Worm (Caenorhabditis elegans) whole organism, young adult: ENCODE data around the gene pot-1.

Experiments
- B0035.1 ChIP-seq: sonication (generic microtip); optimal IDR thresholded peaks from 2 replicates; lab custom pipeline; 2016; ENCODE audit warnings: missing genetic modification characterization, mild to moderate bottlenecking, missing compliant biosample characterization, missing genotype, missing genetic modification reagents
- B0336.3 ChIP-seq: fragments of 200-800 bp; sonication (Bioruptor generic); IDR thresholded peaks from 2 replicates; pipeline ENCODE4 v1.3.6; 2022; ENCODE audit warnings: missing genetic modification characterization, missing compliant biosample characterization
- D2030.7 ChIP-seq: fragments of 200-800 bp; sonication (Bioruptor generic); IDR thresholded peaks from 2 replicates; pipeline ENCODE4 v1.3.6; 2022; ENCODE audit warnings: missing genetic modification reagents, missing genetic modification characterization, missing compliant biosample characterization
- F23B12.7 ChIP-seq: sonication (generic microtip); optimal IDR thresholded peaks from 2 replicates; lab custom pipeline; 2017; ENCODE audit warnings: missing genetic modification characterization, mild to moderate bottlenecking, missing compliant biosample characterization, antibody characterized with exemption, moderate library complexity; ENCODE audit not compliant: insufficient read depth
- F39B2.1 ChIP-seq: fragments of 200-800 bp; sonication (Bioruptor generic); IDR thresholded peaks from 2 replicates; pipeline ENCODE4 v1.3.6; 2022; ENCODE audit warnings: missing genetic modification reagents, missing genetic modification characterization, missing compliant biosample characterization
- F57A8.1 ChIP-seq: fragments of 200-800 bp; sonication (Bioruptor generic); optimal IDR thresholded peaks from 2 replicates; lab custom pipeline; 2018; ENCODE audit warnings: mild to moderate bottlenecking, missing genetic modification characterization, moderate library complexity, missing compliant biosample characterization
- K12H6.12 ChIP-seq: fragments of 200-800 bp; sonication (Bioruptor generic); optimal IDR thresholded peaks from 2 replicates; lab custom pipeline; 2018; ENCODE audit warnings: mild to moderate bottlenecking, missing genetic modification characterization, missing compliant biosample characterization
- T07F8.4 ChIP-seq: sonication (generic microtip); optimal IDR thresholded peaks from 2 replicates; lab custom pipeline; 2016; ENCODE audit warnings: mild to moderate bottlenecking, missing genetic modification characterization, moderate library complexity, missing compliant biosample characterization
- T26A5.8 ChIP-seq: sonication (generic microtip); optimal IDR thresholded peaks from 2 replicates; lab custom pipeline; 2016; ENCODE audit warnings: missing genetic modification characterization, missing compliant biosample characterization
- Y53F4B.3 ChIP-seq: fragments of 200-800 bp; sonication (Bioruptor generic); IDR thresholded peaks from 2 replicates; pipeline ENCODE4 v1.3.6; 2022; ENCODE audit warnings: missing genetic modification reagents, missing genetic modification characterization, missing compliant biosample characterization
- Y53G8AR.9 ChIP-seq: fragments of 200-800 bp; sonication (Bioruptor generic); conservative IDR thresholded peaks from 2 replicates; pipeline ENCODE4 v1.3.6; 2022; ENCODE audit warnings: missing genetic modification reagents, missing genetic modification characterization, missing compliant biosample characterization
- Y79H2A.3 ChIP-seq: fragments of 200-800 bp; sonication (Bioruptor generic); conservative IDR thresholded peaks from 2 replicates; pipeline ENCODE4 v1.3.6; 2022; ENCODE audit warnings: missing genetic modification reagents, missing genetic modification characterization, missing compliant biosample characterization
- Y95B8A.8 ChIP-seq: fragments of 200-800 bp; sonication (Bioruptor generic); IDR thresholded peaks from 2 replicates; pipeline ENCODE4 v1.3.6; 2022; ENCODE audit warnings: missing genetic modification reagents, missing genetic modification characterization, missing compliant biosample characterization
- ama-1 ChIP-seq, 3 experiments: fragments of 150-350 bp in 1 of 3; sonication (generic microtip) in 2 of 3; optimal IDR thresholded peaks; 2 replicates each; lab custom pipeline; 2014 to 2018; ENCODE audit warnings: missing biosample characterization in 2 of 3, missing genetic modification characterization in 2 of 3, missing genetic modification reagents in 2 of 3
- atf-7 ChIP-seq: sonication (generic microtip); optimal IDR thresholded peaks from 2 replicates; lab custom pipeline; 2017; ENCODE audit warnings: mild to moderate bottlenecking, missing genetic modification characterization, missing compliant biosample characterization
- attf-6 ChIP-seq: fragments of 200-800 bp; sonication (Bioruptor generic); IDR thresholded peaks from 2 replicates; pipeline ENCODE4 v1.3.6; 2022; ENCODE audit warnings: missing genetic modification reagents, missing genetic modification characterization, missing compliant biosample characterization
- cebp-1 ChIP-seq, 2 experiments: fragments of 200-800 bp in 1 of 2; sonication (Bioruptor generic) in 1 of 2; sonication (generic microtip) in 1 of 2; IDR thresholded peaks in 1 of 2; optimal IDR thresholded peaks in 1 of 2; 2 replicates each; pipeline versions ENCODE4 v1.3.6 to Lab custom; 2017 to 2022; ENCODE audit warnings: missing compliant biosample characterization in 2 of 2, missing genetic modification characterization in 2 of 2, mild to moderate bottlenecking in 1 of 2, missing genetic modification reagents in 1 of 2, moderate library complexity in 1 of 2
- ceh-58 ChIP-seq: fragments of 200-800 bp; sonication (Bioruptor generic); IDR thresholded peaks from 2 replicates; pipeline ENCODE4 v1.3.6; 2022; ENCODE audit warnings: missing genetic modification characterization, missing compliant biosample characterization
- ceh-79 ChIP-seq: sonication (generic microtip); optimal IDR thresholded peaks from 2 replicates; lab custom pipeline; 2017; ENCODE audit warnings: mild to moderate bottlenecking, missing genetic modification characterization, missing compliant biosample characterization
- dox-1 ChIP-seq: fragments of 200-800 bp; sonication (Bioruptor generic); IDR thresholded peaks from 2 replicates; pipeline ENCODE4 v1.3.6; 2022; ENCODE audit warnings: missing genetic modification reagents, missing genetic modification characterization, missing compliant biosample characterization
- ekl-4 ChIP-seq: fragments of 200-800 bp; sonication (Bioruptor generic); IDR thresholded peaks from 2 replicates; pipeline ENCODE4 v1.3.6; 2022; ENCODE audit warnings: missing genetic modification reagents, missing genetic modification characterization, missing compliant biosample characterization
- fkh-3 ChIP-seq: sonication (generic microtip); optimal IDR thresholded peaks from 2 replicates; lab custom pipeline; 2016; ENCODE audit warnings: mild to moderate bottlenecking, missing genetic modification characterization, missing compliant biosample characterization
- gei-17 ChIP-seq: fragments of 200-800 bp; sonication (Bioruptor generic); optimal IDR thresholded peaks from 2 replicates; lab custom pipeline; 2018; ENCODE audit warnings: mild to moderate bottlenecking, missing genetic modification characterization, missing compliant biosample characterization
- hlh-12 ChIP-seq: sonication (generic microtip); optimal IDR thresholded peaks from 2 replicates; lab custom pipeline; 2016; ENCODE audit warnings: missing genetic modification characterization, missing compliant biosample characterization
- hmg-1.2 ChIP-seq: fragments of 200-800 bp; sonication (Bioruptor generic); IDR thresholded peaks from 2 replicates; pipeline ENCODE4 v1.3.6; 2022; ENCODE audit warnings: missing genetic modification reagents, missing genetic modification characterization, missing compliant biosample characterization
- lag-1 ChIP-seq: fragments of 200-800 bp; sonication (Bioruptor generic); IDR thresholded peaks from 2 replicates; pipeline ENCODE4 v1.3.6; 2022; ENCODE audit warnings: missing genetic modification reagents, missing genetic modification characterization, missing compliant biosample characterization
- let-526 ChIP-seq: fragments of 200-800 bp; sonication (Bioruptor generic); IDR thresholded peaks from 2 replicates; pipeline ENCODE4 v1.3.6; 2022; ENCODE audit warnings: missing genetic modification reagents, missing genetic modification characterization, missing compliant biosample characterization
- lin-40 ChIP-seq: sonication (generic microtip); optimal IDR thresholded peaks from 2 replicates; lab custom pipeline; 2016; ENCODE audit warnings: missing genetic modification characterization, mild to moderate bottlenecking, missing compliant biosample characterization, missing genotype, missing genetic modification reagents
- lin-54 ChIP-seq: fragments of 200-800 bp; sonication (Bioruptor generic); optimal IDR thresholded peaks from 2 replicates; lab custom pipeline; 2018; ENCODE audit warnings: mild to moderate bottlenecking, missing genetic modification characterization, missing compliant biosample characterization
- lsl-1 ChIP-seq: fragments of 200-800 bp; sonication (Bioruptor generic); optimal IDR thresholded peaks from 2 replicates; lab custom pipeline; 2018; ENCODE audit warnings: mild to moderate bottlenecking, missing genetic modification characterization, moderate library complexity, missing compliant biosample characterization
- lsy-27 ChIP-seq: sonication (generic microtip); optimal IDR thresholded peaks from 2 replicates; lab custom pipeline; 2017; ENCODE audit warnings: missing genetic modification characterization, mild to moderate bottlenecking, missing compliant biosample characterization, antibody characterized with exemption, missing genotype, borderline replicate concordance; ENCODE audit not compliant: insufficient read depth
- madf-3 ChIP-seq: fragments of 200-800 bp; sonication (Bioruptor generic); IDR thresholded peaks from 2 replicates; pipeline ENCODE4 v1.3.6; 2022; ENCODE audit warnings: missing genetic modification reagents, missing genetic modification characterization, missing compliant biosample characterization
- madf-6 ChIP-seq: fragments of 200-800 bp; sonication (Bioruptor generic); IDR thresholded peaks from 2 replicates; pipeline ENCODE4 v1.3.6; 2022; ENCODE audit warnings: missing genetic modification reagents, missing genetic modification characterization, missing compliant biosample characterization
- mcd-1 ChIP-seq: fragments of 200-800 bp; sonication (Bioruptor generic); IDR thresholded peaks from 2 replicates; pipeline ENCODE4 v1.3.6; 2022; ENCODE audit warnings: missing genetic modification reagents, missing genetic modification characterization, missing compliant biosample characterization
- nfyb-1 ChIP-seq: fragments of 200-800 bp; sonication (Bioruptor generic); IDR thresholded peaks from 2 replicates; pipeline ENCODE4 v1.3.6; 2022; ENCODE audit warnings: missing genetic modification reagents, missing genetic modification characterization, missing compliant biosample characterization
- nhr-120 ChIP-seq: fragments of 200-800 bp; sonication (Bioruptor generic); IDR thresholded peaks from 2 replicates; pipeline ENCODE4 v1.3.6; 2022; ENCODE audit warnings: missing genetic modification characterization, missing compliant biosample characterization
- repo-1 ChIP-seq: sonication (generic microtip); optimal IDR thresholded peaks from 2 replicates; lab custom pipeline; 2017; ENCODE audit warnings: mild to moderate bottlenecking, missing genetic modification characterization, missing compliant biosample characterization
- sdz-38 ChIP-seq: sonication (generic microtip); optimal IDR thresholded peaks from 2 replicates; lab custom pipeline; 2016; ENCODE audit warnings: missing genotype, missing genetic modification characterization, missing compliant biosample characterization
- sea-2 ChIP-seq: fragments of 200-800 bp; sonication (Bioruptor generic); IDR thresholded peaks from 2 replicates; pipeline ENCODE4 v1.3.6; 2022; ENCODE audit warnings: missing genetic modification characterization, missing compliant biosample characterization
- snpc-1.3 ChIP-seq: sonication (generic microtip); optimal IDR thresholded peaks from 2 replicates; lab custom pipeline; 2017; ENCODE audit warnings: missing genetic modification characterization, mild to moderate bottlenecking, missing compliant biosample characterization, antibody characterized with exemption, moderate library complexity, missing genotype, missing genetic modification reagents; ENCODE audit not compliant: insufficient read depth
- somi-1 ChIP-seq: fragments of 200-800 bp; sonication (Bioruptor generic); optimal IDR thresholded peaks from 2 replicates; lab custom pipeline; 2018; ENCODE audit warnings: mild to moderate bottlenecking, missing genetic modification characterization, missing compliant biosample characterization
- sptf-2 ChIP-seq: fragments of 200-800 bp; sonication (Bioruptor generic); optimal IDR thresholded peaks from 2 replicates; lab custom pipeline; 2018; ENCODE audit warnings: mild to moderate bottlenecking, missing genetic modification characterization, missing compliant biosample characterization
- tlf-1 ChIP-seq: fragments of 200-800 bp; sonication (Bioruptor generic); optimal IDR thresholded peaks from 2 replicates; lab custom pipeline; 2018; ENCODE audit warnings: mild to moderate bottlenecking, missing genetic modification characterization, missing compliant biosample characterization
- unc-62 ChIP-seq: fragments of 150-350 bp; optimal IDR thresholded peaks from 2 replicates; lab custom pipeline; 2014; ENCODE audit warnings: missing biosample characterization, missing genetic modification reagents, missing genetic modification characterization
- zfh-2 ChIP-seq: fragments of 200-800 bp; sonication (Bioruptor generic); conservative IDR thresholded peaks from 2 replicates; pipeline ENCODE4 v1.3.6; 2022; ENCODE audit warnings: missing genetic modification reagents, missing genetic modification characterization, missing compliant biosample characterization
- ztf-18 ChIP-seq: sonication (generic microtip); optimal IDR thresholded peaks from 2 replicates; lab custom pipeline; 2016; ENCODE audit warnings: missing genotype, mild to moderate bottlenecking, missing genetic modification characterization, missing compliant biosample characterization
- ztf-25 ChIP-seq: fragments of 200-800 bp; sonication (Bioruptor generic); IDR thresholded peaks from 2 replicates; pipeline ENCODE4 v1.3.6; 2022; ENCODE audit warnings: missing genetic modification reagents, missing genetic modification characterization, missing compliant biosample characterization
- ztf-6 ChIP-seq: fragments of 200-800 bp; sonication (Bioruptor generic); IDR thresholded peaks from 2 replicates; pipeline ENCODE4 v1.3.6; 2022; ENCODE audit warnings: missing genetic modification reagents, missing genetic modification characterization, missing compliant biosample characterization

pot-1 gene

DNA sequence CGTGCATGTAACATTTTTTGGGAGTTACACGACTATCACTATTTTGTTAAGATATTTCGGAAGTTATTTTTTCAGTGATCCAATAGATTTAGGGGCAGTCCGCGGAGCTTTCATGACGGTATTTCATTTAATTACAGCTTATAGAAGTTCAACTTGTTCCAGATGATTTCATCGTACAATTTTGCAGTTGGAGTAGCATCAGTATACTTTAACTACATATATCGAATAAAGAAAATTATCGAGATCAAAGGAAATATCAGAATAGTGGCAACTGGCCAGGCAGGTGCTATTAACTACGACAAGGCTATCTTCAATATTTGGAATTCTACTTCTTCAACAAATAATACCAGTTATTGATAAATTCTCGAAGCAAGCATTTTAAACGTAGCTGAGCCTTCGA, 45.0 kb upstream of the pot-1 start (continued):
- TF ChIP-seq cebp-1 (GFP tag; IDR thresholded peaks at IDR 0.05; lab: Robert Waterston, UW): no peak
- TF ChIP-seq cebp-1 (tag; optimal IDR thresholded peaks at IDR 0.05; lab: Kevin White, UChicago): peak; percentile 54
- peak; percentile 72 for TF ChIP-seq madf-6 (GFP tag; lab: Robert Waterston, UW)
- no peak for TF ChIP-seq lsy-27 (tag; lab: Kevin White, UChicago)
- peak; percentile 66 for TF ChIP-seq tlf-1 (GFP tag; lab: Kevin White, UChicago)
- peak; percentile 11; the same call in 1 of the 2 replicates for TF ChIP-seq hmg-1.2 (GFP tag; lab: Robert Waterston, UW)
- TF ChIP-seq sptf-2 (GFP tag; lab: Kevin White, UChicago): no peak
- no peak for TF ChIP-seq let-526 (GFP tag; lab: Robert Waterston, UW)
- TF ChIP-seq repo-1 (tag; lab: Kevin White, UChicago): no peak
- TF ChIP-seq ceh-79: no peak
- TF ChIP-seq Y53F4B.3 (GFP tag; lab: Robert Waterston, UW): no peak
- TF ChIP-seq ztf-25 (GFP tag; lab: Robert Waterston, UW): no peak
- 0 out of 2 replicates have a peak, but pooled peaks have one; percentile 36 for TF ChIP-seq D2030.7 (GFP tag; lab: Robert Waterston, UW)
- no peak for TF ChIP-seq lag-1 (GFP tag; lab: Robert Waterston, UW)
- peak; percentile 57 for TF ChIP-seq lin-54
- peak; percentile 59; the same call in 1 of the 2 replicates for TF ChIP-seq F39B2.1 (GFP tag; lab: Robert Waterston, UW)
- no peak for TF ChIP-seq T07F8.4 (tag; lab: Kevin White, UChicago)
- peak; percentile 32 for TF ChIP-seq ztf-18
- no peak for TF ChIP-seq B0035.1 (tag; lab: Kevin White, UChicago)
- TF ChIP-seq ceh-58: no peak
- TF ChIP-seq ekl-4 (GFP tag; lab: Robert Waterston, UW): peak; percentile 86
- TF ChIP-seq hlh-12 (tag; lab: Kevin White, UChicago): no peak
- TF ChIP-seq atf-7 (tag; lab: Kevin White, UChicago): no peak
- no peak for TF ChIP-seq F57A8.1 (GFP tag; lab: Kevin White, UChicago)
- no peak for TF ChIP-seq sea-2 (GFP tag; lab: Robert Waterston, UW)
- TF ChIP-seq attf-6 (GFP tag; lab: Robert Waterston, UW): peak; percentile 56; the same call in 1 of the 2 replicates
- TF ChIP-seq zfh-2: no peak
- no peak for TF ChIP-seq unc-62 (GFP tag; lab: Kevin White, UChicago)
- TF ChIP-seq lsl-1 (GFP tag; lab: Kevin White, UChicago): peak; percentile 29
- no peak for TF ChIP-seq dox-1 (GFP tag; lab: Robert Waterston, UW)
- 0 out of 2 replicates have a peak, but pooled peaks have one; percentile 53 for TF ChIP-seq Y53G8AR.9 (GFP tag; lab: Robert Waterston, UW)
- no peak for TF ChIP-seq lin-40 (tag; lab: Kevin White, UChicago)
- no peak for TF ChIP-seq T26A5.8
- no peak for TF ChIP-seq sdz-38 (tag; lab: Kevin White, UChicago)
- no peak for TF ChIP-seq Y79H2A.3 (GFP tag; lab: Robert Waterston, UW)
- no peak for TF ChIP-seq somi-1 (GFP tag; lab: Kevin White, UChicago)
- no peak for TF ChIP-seq F23B12.7
- peak; percentile 11 for TF ChIP-seq snpc-1.3 (tag; lab: Kevin White, UChicago)
- TF ChIP-seq nfyb-1: peak; percentile 50; the same call in 1 of the 2 replicates
- TF ChIP-seq ztf-6 (GFP tag; lab: Robert Waterston, UW): no peak
- TF ChIP-seq mcd-1 (GFP tag; lab: Robert Waterston, UW): peak; percentile 41; the same call in 1 of the 2 replicates
- TF ChIP-seq ama-1 (optimal IDR thresholded peaks at IDR 0.05; lab: Kevin White, UChicago): no peak
- TF ChIP-seq ama-1 (GFP tag; optimal IDR thresholded peaks at IDR 0.05; lab: Kevin White, UChicago): no peak
- no peak for TF ChIP-seq K12H6.12 (tag; lab: Kevin White, UChicago)
- no peak for TF ChIP-seq nhr-120 (GFP tag; lab: Robert Waterston, UW)
- peak; percentile 46; the same call in 1 of the 2 replicates for TF ChIP-seq madf-3
- peak; percentile 82 for TF ChIP-seq B0336.3
- TF ChIP-seq fkh-3: no peak
- TF ChIP-seq gei-17 (GFP tag; lab: Kevin White, UChicago): no peak
- peak; percentile 54; the same call in 1 of the 2 replicates for TF ChIP-seq Y95B8A.8
